Worm (Caenorhabditis elegans): ENCODE measurements around the gene F49E8.6.

F49E8.6 gene

ce11 chrIV:7573944-7574343 is 19.5 kb upstream of the F49E8.6 start (continued):
- peak; percentile 34 for TF ChIP-seq R02D3.7 (tag; optimal IDR thresholded peaks at IDR 0.05)
- TF ChIP-seq ZK546.5 (tag; optimal IDR thresholded peaks at IDR 0.05) = no peak
- TF ChIP-seq Y75B8A.6 (GFP tag; IDR thresholded peaks at IDR 0.05) = 0 out of 2 replicates have a peak, but pooled peaks have one; percentile 33
- peak; percentile 88 for TF ChIP-seq madf-9 (GFP tag; conservative IDR thresholded peaks at IDR 0.05)
- TF ChIP-seq lin-39 (tag; optimal IDR thresholded peaks at IDR 0.05) = no peak
- TF ChIP-seq zip-11 (GFP tag; IDR thresholded peaks at IDR 0.05) = peak; percentile 68; the same call in 1 of the 2 replicates
- peak; percentile 87 for TF ChIP-seq F49E8.2 (tag; optimal IDR thresholded peaks at IDR 0.05; ENCODE audit: borderline replicate concordance)
- peak; percentile 100 for TF ChIP-seq lim-7 (GFP tag; IDR thresholded peaks at IDR 0.05)
- TF ChIP-seq T20F7.1 (GFP tag; optimal IDR thresholded peaks at IDR 0.05) = peak; percentile 82
- no peak for TF ChIP-seq tag-97 (GFP tag; IDR thresholded peaks at IDR 0.05)
- peak; percentile 71 for TF ChIP-seq ztf-7 (tag; optimal IDR thresholded peaks at IDR 0.05)
- TF ChIP-seq ceh-28 (tag; optimal IDR thresholded peaks at IDR 0.05) = no peak
- peak; percentile 81 for TF ChIP-seq F10B5.3 (tag; optimal IDR thresholded peaks at IDR 0.05)
- TF ChIP-seq daf-12 (tag; optimal IDR thresholded peaks at IDR 0.05) = no peak
- TF ChIP-seq daf-19 (GFP tag; conservative IDR thresholded peaks at IDR 0.05) = no peak; the same call in 1 of the 2 replicates
- peak; percentile 50 for TF ChIP-seq nhr-6 (tag; optimal IDR thresholded peaks at IDR 0.05)
- TF ChIP-seq nhr-76 (tag; optimal IDR thresholded peaks at IDR 0.05) = no peak
- no peak for TF ChIP-seq ztf-11 (tag; optimal IDR thresholded peaks at IDR 0.05)
- peak; percentile 98 for TF ChIP-seq aha-1 (tag)
- TF ChIP-seq pha-4 (GFP tag; IDR thresholded peaks at IDR 0.05) = peak; percentile 95
- TF ChIP-seq pha-4 (tag; optimal IDR thresholded peaks at IDR 0.05) = no peak
- peak; percentile 79 for TF ChIP-seq saeg-2 (GFP tag; IDR thresholded peaks at IDR 0.05)
- TF ChIP-seq spr-3 (GFP tag; optimal IDR thresholded peaks at IDR 0.05) = peak; percentile 83
- TF ChIP-seq zag-1 (tag; optimal IDR thresholded peaks at IDR 0.05) = no peak
- peak; percentile 93 for TF ChIP-seq nhr-41 (GFP tag; IDR thresholded peaks at IDR 0.05)
- no peak for TF ChIP-seq egl-27 (tag; optimal IDR thresholded peaks at IDR 0.05)
- TF ChIP-seq unc-39 (tag; optimal IDR thresholded peaks at IDR 0.05) = no peak
- TF ChIP-seq set-16 (GFP tag; IDR thresholded peaks at IDR 0.05) = 0 out of 2 replicates have a peak, but pooled peaks have one; percentile 21
- TF ChIP-seq dmd-9 (GFP tag; IDR thresholded peaks at IDR 0.05) = peak; percentile 79; the same call in 1 of the 2 replicates
- peak in 1 of 2 experiments; percentile 75 for TF ChIP-seq lsy-2 (tag; optimal IDR thresholded peaks at IDR 0.05)
- peak; percentile 59 for TF ChIP-seq hlh-11 (tag; optimal IDR thresholded peaks at IDR 0.05)
- no peak; the same call in 1 of the 2 replicates for TF ChIP-seq arid-1 (GFP tag; conservative IDR thresholded peaks at IDR 0.05)
- TF ChIP-seq sdz-12 (GFP tag; optimal IDR thresholded peaks at IDR 0.05) = peak; percentile 95
- peak; percentile 7 for TF ChIP-seq pqm-1 (tag; optimal IDR thresholded peaks at IDR 0.05)
- TF ChIP-seq gei-8 (GFP tag; optimal IDR thresholded peaks at IDR 0.05) = peak; percentile 92
- peak; percentile 68 for TF ChIP-seq attf-4 (tag; optimal IDR thresholded peaks at IDR 0.05)
- TF ChIP-seq nhr-42 (GFP tag; IDR thresholded peaks at IDR 0.05) = peak; percentile 87
- peak; percentile 90 for TF ChIP-seq lin-38 (GFP tag; IDR thresholded peaks at IDR 0.05)
- TF ChIP-seq madf-5 (GFP tag; IDR thresholded peaks at IDR 0.05) = peak; percentile 90 to 95
- TF ChIP-seq hmg-1.1 (GFP tag; IDR thresholded peaks at IDR 0.05) = peak; percentile 94
- peak; percentile 59 to 71 for TF ChIP-seq hif-1 (tag; optimal IDR thresholded peaks at IDR 0.05)
- peak; percentile 95 for TF ChIP-seq vab-7 (GFP tag; IDR thresholded peaks at IDR 0.05)
- peak; percentile 86 for TF ChIP-seq mep-1 (tag; optimal IDR thresholded peaks at IDR 0.05)
- TF ChIP-seq nhr-25 (tag; optimal IDR thresholded peaks at IDR 0.05; ENCODE audit: borderline replicate concordance, insufficient read depth) = peak; percentile 38
- no peak for TF ChIP-seq cey-2 (tag; optimal IDR thresholded peaks at IDR 0.05; ENCODE audit: borderline replicate concordance, insufficient read depth)
- TF ChIP-seq Y48G9A.11 (GFP tag; IDR thresholded peaks at IDR 0.05) = peak; percentile 89
- peak; percentile 73 for TF ChIP-seq zfp-2 (tag; optimal IDR thresholded peaks at IDR 0.05)
- TF ChIP-seq ceh-82 (tag; optimal IDR thresholded peaks at IDR 0.05) = no peak
- peak; percentile 98 for TF ChIP-seq egl-43 (GFP tag; IDR thresholded peaks at IDR 0.05)
- peak; percentile 93 for TF ChIP-seq ceh-44 (GFP tag; IDR thresholded peaks at IDR 0.05)
- no peak for TF ChIP-seq ceh-62 (tag; optimal IDR thresholded peaks at IDR 0.05)
